Fruit fly (Drosophila melanogaster): Measurements from ENCODE around the gene CG17298.

dm6 chr3R:21252478-21252877, 30.5 kb upstream of the CG17298 start:
- TF ChIP-seq CG6854 (GFP tag; optimal IDR thresholded peaks at IDR 0.05) (no peak), Ets96B (tag; optimal IDR thresholded peaks at IDR 0.05) (no peak), CG9139 (GFP tag; optimal IDR thresholded peaks at IDR 0.05) (no peak), CG4318 (GFP tag; optimal IDR thresholded peaks at IDR 0.05) (no peak), cyc (GFP tag; optimal IDR thresholded peaks at IDR 0.05) (no peak), fd85E (GFP tag; optimal IDR thresholded peaks at IDR 0.05) (no peak), CG10631 (GFP tag; optimal IDR thresholded peaks at IDR 0.05) (no peak), dsx (GFP tag; optimal IDR thresholded peaks at IDR 0.05; ENCODE audit: poor library complexity, severe bottlenecking) (no peak), topi (GFP tag; optimal IDR thresholded peaks at IDR 0.05) (no peak), CG6808 (GFP tag; optimal IDR thresholded peaks at IDR 0.05) (no peak), pdm3 (GFP tag; optimal IDR thresholded peaks at IDR 0.05) (no peak), CG1621 (tag; optimal IDR thresholded peaks at IDR 0.05) (no peak), CG11294 (GFP tag; IDR thresholded peaks at IDR 0.05) (no peak)
